Worm (Caenorhabditis elegans): ENCODE data around the gene F57F4.2.

The F57F4.2 gene

DNA sequence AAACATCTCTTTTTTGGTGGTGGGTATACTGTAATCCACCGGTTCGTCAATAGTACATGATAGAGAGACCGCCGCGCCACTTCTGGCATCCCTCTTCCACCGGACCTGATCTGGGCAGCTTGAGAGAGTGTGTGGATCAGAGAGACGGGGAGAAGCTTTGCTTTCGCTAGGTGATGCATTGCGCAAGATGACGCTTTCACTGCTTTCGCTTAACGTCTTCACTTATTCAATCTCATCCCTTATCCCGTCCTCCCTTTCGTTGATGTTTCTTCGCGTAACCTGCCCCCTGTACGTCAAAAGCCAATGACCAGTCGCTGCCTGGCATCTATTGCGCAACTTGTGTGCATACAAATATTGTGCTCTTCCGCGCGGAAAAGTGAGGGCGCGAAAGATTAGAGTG lies 35.3 kb downstream of the F57F4.2 start:
- no peak for TF ChIP-seq unc-62 (GFP tag; optimal IDR thresholded peaks at IDR 0.05)

DNA sequence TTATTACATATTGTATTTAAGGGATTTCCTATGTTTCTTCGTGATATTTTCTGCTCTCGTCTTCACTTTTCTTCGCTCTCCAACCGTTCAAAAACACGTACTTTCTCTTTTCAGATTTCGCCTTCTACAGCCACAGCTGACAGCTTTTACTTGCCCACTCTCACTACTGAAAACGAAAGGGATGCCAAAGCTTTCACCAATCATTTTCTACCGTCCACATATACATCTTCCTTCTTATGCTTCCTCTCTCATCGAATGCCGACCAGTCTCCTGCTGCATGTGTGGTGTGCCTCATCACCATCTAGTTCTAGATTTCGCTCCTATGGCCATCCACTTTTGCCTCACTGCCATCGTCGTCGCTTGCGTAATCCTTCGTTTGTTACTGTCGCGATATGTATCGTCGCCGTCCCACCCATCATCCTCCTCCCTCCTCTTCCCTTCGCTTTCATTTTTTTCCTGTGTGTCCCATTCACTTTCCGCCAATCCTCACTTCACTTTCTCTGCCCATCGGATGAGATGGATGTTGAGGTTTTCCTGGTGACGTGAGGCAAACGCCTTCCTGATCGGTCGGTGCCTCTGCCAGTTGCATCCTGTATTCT lies 36.3 kb downstream of the F57F4.2 start:
- no peak for TF ChIP-seq unc-62 (GFP tag; optimal IDR thresholded peaks at IDR 0.05)

DNA sequence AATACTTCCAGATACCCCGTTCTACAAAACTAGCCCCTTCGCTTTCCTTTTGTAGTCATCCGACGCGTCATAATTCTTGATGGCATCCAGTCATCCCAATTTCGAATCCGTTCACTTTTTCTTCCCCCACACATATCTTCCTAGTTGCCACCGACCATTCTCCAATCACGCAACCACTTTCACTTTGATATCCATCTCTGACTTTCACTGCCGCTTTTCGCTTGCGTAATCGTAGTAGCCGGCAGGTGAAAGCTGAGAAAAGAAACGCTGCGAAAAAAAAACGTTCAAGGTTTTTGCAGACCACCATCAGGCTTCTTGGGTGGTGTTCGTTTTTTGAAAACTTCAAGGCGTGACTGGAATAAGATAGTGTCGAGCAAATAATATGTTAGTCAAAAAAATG lies 37.2 kb downstream of the F57F4.2 start:
- no peak for TF ChIP-seq unc-62 (GFP tag; optimal IDR thresholded peaks at IDR 0.05)

DNA sequence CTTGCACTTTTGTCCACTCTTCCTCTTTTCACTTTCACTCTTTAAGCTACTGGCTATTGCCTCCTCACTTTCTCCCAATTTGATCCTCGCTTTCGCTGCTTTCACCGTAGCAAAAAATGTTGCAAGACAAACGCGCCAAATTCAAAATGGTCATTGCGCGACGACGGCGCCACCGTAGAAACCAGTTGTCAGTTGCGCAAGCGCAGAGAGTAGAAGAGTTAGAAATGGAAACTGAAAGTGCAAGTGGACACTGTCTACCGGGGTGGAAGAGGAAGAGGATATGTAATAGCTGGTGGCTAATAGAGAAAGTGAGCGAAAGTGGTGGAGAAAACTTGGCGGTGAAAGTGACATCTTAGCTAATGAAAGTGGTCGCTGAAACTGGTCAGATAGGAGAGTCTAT lies 38.4 kb downstream of the F57F4.2 start:
- TF ChIP-seq unc-62 (GFP tag; optimal IDR thresholded peaks at IDR 0.05), result no peak

DNA sequence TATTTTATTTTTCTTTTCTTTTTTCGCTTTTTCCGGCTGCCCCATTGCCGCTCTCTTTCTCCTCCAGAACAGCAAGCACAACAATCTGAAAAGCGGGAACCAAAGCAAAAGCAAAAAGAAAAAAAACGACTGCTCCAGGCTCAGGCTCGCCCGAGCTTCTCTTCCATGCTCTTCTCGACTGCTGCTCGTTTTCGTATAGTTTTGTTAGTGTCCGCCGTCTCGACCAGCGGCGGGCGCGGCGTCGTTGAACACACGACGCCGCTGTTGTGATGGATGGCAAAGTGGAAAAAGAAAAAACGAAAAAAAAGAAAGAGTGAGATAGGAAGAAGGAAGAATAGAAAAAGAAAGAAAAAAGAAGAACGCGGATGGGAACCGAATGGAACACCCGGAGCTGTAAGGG lies 39.4 kb downstream of the F57F4.2 start:
- no peak for TF ChIP-seq unc-62 (GFP tag; optimal IDR thresholded peaks at IDR 0.05)

DNA sequence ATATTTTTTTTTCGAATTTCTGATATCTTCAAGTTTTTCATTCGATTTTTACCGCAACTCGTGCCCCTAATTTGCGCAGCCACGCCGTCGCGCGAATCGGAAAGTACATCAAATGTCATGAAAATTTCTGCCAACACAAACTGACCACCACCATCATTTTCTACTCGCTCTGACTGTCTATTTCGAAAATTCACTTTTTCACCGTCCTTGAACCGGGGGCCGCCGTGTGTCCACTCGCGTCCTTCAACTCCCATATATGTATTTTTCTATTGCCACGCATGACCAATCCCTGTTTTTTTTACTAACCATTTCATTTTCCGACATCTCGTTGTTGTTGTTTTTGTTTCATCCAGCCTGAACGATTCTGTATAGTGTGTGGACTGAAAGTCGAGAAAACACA lies 39.9 kb downstream of the F57F4.2 start:
- TF ChIP-seq unc-62 (GFP tag; optimal IDR thresholded peaks at IDR 0.05), result no peak

DNA sequence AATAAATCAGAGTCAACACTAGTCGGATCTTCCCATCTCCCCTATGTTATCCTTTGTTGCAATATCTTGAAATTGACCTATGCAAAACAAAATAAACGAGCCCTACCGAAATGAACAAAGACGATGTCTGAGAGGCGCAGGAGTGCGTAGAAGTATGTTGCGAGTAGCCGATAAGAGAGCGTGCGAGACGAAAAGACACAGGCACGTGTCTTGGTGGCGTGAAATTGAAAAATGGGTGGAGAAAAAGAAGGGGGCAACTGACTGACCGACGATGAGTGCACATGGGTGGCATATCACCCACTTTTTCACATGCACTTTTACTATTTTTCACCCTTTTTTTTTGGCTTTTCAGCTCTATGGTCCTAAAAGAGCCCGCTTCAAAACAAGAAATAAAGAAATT lies 41.4 kb downstream of the F57F4.2 start:
- no peak for TF ChIP-seq unc-62 (GFP tag; optimal IDR thresholded peaks at IDR 0.05)

DNA sequence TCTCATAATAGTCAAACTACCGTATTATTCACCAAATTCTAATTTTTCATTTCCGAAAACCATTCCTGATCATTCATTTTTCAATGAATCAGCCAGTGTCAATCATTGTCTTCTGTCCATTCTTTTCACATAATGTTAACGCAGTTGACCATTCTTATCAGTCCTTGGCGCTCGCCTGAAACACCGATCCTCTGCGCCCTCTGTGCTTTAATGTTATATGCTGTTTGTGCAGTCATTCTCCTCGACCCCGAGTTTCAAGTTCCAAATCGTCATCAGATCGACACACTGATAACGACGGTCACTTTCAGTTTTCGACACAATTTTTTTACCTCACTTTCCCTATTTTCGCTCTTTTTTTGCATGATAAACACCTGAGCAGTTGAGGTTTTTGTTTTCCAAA lies 42.6 kb downstream of the F57F4.2 start:
- no peak for TF ChIP-seq unc-62 (GFP tag; optimal IDR thresholded peaks at IDR 0.05)

DNA sequence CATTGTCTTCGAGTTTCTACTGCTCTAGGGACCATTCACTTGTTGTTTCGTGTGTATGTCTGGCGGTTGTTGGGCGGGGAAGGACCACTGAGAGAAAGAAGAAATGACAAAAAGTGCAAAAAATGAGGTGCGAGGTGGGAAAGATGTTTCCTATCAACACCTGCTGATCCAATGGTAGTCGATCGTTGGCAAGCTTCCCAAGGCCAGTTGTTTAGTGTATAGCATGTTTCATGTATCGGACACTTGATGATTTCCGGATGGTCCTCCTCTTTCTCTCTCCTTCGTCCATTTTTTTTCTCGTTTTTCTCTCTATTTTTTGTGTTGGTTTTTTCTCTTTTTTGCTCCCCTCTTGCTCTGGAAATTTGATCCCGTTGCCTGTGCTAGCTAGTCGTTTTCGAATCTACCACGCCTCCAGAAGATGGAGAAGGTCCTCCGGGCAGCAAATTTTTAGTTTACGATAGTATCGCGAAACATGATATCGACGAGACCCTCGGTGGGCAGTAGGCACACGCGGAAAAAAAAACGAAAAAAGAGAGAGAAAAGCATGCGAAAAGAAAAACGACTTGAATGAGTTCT lies 43.4 kb downstream of the F57F4.2 start:
- no peak for TF ChIP-seq unc-62 (GFP tag; optimal IDR thresholded peaks at IDR 0.05)

DNA sequence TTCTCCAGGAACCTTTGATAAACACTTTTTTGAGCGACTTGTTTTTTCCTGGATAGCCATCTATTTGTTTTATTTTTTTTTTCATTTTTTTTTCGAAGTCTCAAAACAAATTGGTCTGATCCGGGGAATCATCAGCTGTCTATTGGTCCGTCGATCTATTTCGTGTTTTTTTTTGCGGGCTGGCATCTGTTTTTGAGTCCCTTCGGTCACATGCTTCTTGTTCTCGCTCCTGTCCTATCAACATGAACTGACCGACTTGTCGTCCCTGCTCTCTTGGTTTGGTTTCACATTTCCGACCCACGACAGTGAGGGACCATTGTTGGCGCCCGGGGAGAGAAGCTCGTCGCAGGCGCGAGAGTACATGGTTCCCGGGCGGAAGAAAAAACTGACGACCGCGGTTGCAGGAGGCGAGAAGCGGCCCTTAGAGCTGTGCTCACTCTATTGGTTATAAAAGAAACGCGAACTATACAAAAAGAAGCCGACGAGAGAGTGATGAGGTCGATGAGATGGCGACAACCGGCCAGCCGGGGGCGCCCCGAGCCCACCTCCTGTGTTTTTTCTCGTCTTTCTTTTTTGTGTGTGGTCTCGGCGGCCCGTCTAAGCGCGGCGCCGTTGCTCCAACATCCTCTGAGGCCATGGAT lies 44.9 kb downstream of the F57F4.2 start:
- TF ChIP-seq unc-62 (GFP tag; optimal IDR thresholded peaks at IDR 0.05), result no peak

DNA sequence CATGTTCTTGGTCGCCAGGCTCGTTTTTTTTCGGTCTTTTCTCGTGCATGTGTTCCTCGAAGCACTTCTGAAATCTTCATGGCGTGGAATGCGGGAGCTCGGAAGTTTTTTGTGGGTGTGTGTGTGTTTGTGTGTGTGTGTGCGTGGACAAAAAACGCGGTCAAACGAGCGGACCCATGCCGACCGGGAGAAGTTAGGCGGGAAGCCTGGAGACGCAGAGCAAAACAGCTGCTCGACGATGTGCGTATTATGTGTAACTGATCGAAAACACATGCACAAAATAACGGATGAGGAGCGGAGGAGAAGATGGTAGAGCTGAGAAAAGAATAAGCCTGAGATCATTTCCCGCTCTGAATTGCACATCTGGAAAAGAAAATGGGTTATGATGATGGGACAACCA lies 47.0 kb downstream of the F57F4.2 start:
- no peak for TF ChIP-seq unc-62 (GFP tag; optimal IDR thresholded peaks at IDR 0.05)

DNA sequence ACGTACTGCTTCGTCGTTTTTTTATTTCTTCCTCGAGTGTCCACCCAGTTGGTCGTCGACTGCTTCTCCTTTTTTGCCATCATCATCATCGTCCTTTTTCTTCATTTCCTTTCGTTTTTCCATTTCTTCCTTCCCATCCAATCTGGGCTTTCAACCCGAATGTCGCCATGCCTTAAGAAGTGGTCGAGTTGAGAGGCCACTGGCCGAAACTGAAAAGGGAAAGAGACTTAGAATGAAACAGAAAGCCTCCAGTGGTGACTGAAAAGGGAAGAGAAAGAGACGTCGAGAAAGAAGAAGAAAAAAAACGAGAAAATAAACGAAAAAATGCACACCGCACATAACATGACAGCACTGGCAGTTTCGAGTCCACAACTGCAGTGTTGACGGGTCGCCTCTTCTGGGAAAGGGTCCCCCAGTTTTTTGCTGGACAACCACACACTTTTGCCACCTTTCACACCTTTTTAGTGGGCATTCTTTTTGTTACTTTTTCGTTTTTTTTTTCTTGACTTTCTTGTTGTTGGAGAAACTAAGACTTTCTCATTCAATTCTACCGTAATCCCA lies 48.4 kb downstream of the F57F4.2 start:
- no peak for TF ChIP-seq unc-62 (GFP tag; optimal IDR thresholded peaks at IDR 0.05)

Data from whole organism, dauer.